Worm (Caenorhabditis elegans): ENCODE results near the gene T01C3.3.
"Not testable (repeated sequence)": the region's sequence is repeated elsewhere in the genome, so short reads cannot be mapped to it uniquely, and the experiment has no call there.

- TF ChIP-seq him-1, W03F9.2, dao-5 (tag; optimal IDR thresholded peaks at IDR 0.05): not testable (repeated sequence)
These were observed 38.9 kb upstream of the T01C3.3 start, which contains the start of gene cng-1 for ce11 chrV:15031373-15031772.

Measured in whole organism, L4/young adult.